Worm (Caenorhabditis elegans) whole organism, L2 larva: ENCODE measurements around the gene natc-2.

Source experiments
- C34F6.9 ChIP-seq: fragments of 150-350 bp; optimal IDR thresholded peaks from 2 replicates; lab custom pipeline; 2014; ENCODE audit warnings: missing biosample characterization, missing genetic modification characterization
- F13H6.1 ChIP-seq: sonication (generic microtip); optimal IDR thresholded peaks from 2 replicates; lab custom pipeline; 2016; ENCODE audit warnings: missing genetic modification characterization, missing compliant biosample characterization
- R02D3.7 ChIP-seq: fragments of 150-350 bp; optimal IDR thresholded peaks from 2 replicates; lab custom pipeline; 2014; ENCODE audit warnings: missing biosample characterization, missing genetic modification characterization
- Y55F3AM.14 ChIP-seq: fragments of 200-800 bp; sonication (Bioruptor generic); optimal IDR thresholded peaks from 2 replicates; lab custom pipeline; 2018; ENCODE audit warnings: mild to moderate bottlenecking, missing genetic modification characterization, missing compliant biosample characterization
- ZK546.5 ChIP-seq: sonication (generic microtip); optimal IDR thresholded peaks from 2 replicates; lab custom pipeline; 2017; ENCODE audit warnings: missing biosample characterization, missing genetic modification characterization
- alr-1 ChIP-seq: fragments of 150-350 bp; optimal IDR thresholded peaks from 2 replicates; lab custom pipeline; 2014; ENCODE audit warnings: missing biosample characterization, missing genetic modification characterization
- aly-2 ChIP-seq: fragments of 150-350 bp; optimal IDR thresholded peaks from 2 replicates; lab custom pipeline; 2014; ENCODE audit warnings: missing biosample characterization, missing genetic modification characterization
- ama-1 ChIP-seq: fragments of 150-350 bp; optimal IDR thresholded peaks from 2 replicates; lab custom pipeline; 2018; ENCODE audit warnings: inconsistent platforms
- blmp-1 ChIP-seq: sonication (generic microtip); optimal IDR thresholded peaks from 2 replicates; lab custom pipeline; 2017; ENCODE audit warnings: missing genetic modification characterization, mild to moderate bottlenecking, missing compliant biosample characterization, antibody characterized with exemption, moderate library complexity; ENCODE audit not compliant: insufficient read depth
- ceh-16 ChIP-seq: fragments of 150-350 bp; optimal IDR thresholded peaks from 2 replicates; lab custom pipeline; 2014; ENCODE audit warnings: missing biosample characterization, missing genetic modification characterization
- ceh-82 ChIP-seq: fragments of 150-350 bp; optimal IDR thresholded peaks from 2 replicates; lab custom pipeline; 2014; ENCODE audit warnings: missing biosample characterization, missing genetic modification characterization
- crh-2 ChIP-seq: sonication (generic microtip); optimal IDR thresholded peaks from 2 replicates; lab custom pipeline; 2017; ENCODE audit warnings: missing biosample characterization, missing genetic modification characterization
- egl-27 ChIP-seq: sonication (generic microtip); optimal IDR thresholded peaks from 3 replicates; lab custom pipeline; 2017; ENCODE audit warnings: missing biosample characterization, missing genetic modification reagents, missing genetic modification characterization
- elt-1 ChIP-seq: fragments of 150-350 bp; optimal IDR thresholded peaks from 2 replicates; lab custom pipeline; 2014; ENCODE audit warnings: missing biosample characterization, missing genetic modification characterization
- elt-3 ChIP-seq: sonication (generic microtip); optimal IDR thresholded peaks from 2 replicates; lab custom pipeline; 2017; ENCODE audit warnings: missing biosample characterization, missing genetic modification characterization
- fos-1 ChIP-seq: fragments of 150-350 bp; optimal IDR thresholded peaks from 2 replicates; lab custom pipeline; 2014; ENCODE audit warnings: missing biosample characterization, missing genetic modification characterization
- gmeb-1 ChIP-seq: fragments of 150-350 bp; optimal IDR thresholded peaks from 2 replicates; lab custom pipeline; 2014; ENCODE audit warnings: missing biosample characterization, missing genetic modification characterization
- lin-11 ChIP-seq: fragments of 150-350 bp; sonication (generic microtip); optimal IDR thresholded peaks from 2 replicates; lab custom pipeline; 2014; ENCODE audit warnings: missing biosample characterization, missing genetic modification characterization, inconsistent platforms, mixed read lengths
- lin-13 ChIP-seq: fragments of 150-350 bp; optimal IDR thresholded peaks from 2 replicates; lab custom pipeline; 2014; ENCODE audit warnings: missing biosample characterization, missing genetic modification reagents, missing genetic modification characterization
- lsy-2 ChIP-seq, 2 experiments: fragments of 150-350 bp in 1 of 2; sonication (generic microtip) in 1 of 2; optimal IDR thresholded peaks; 2 replicates each; lab custom pipeline; 2014 to 2017; ENCODE audit warnings: missing biosample characterization in 2 of 2, missing genetic modification characterization in 2 of 2
- mab-5 ChIP-seq: fragments of 150-350 bp; optimal IDR thresholded peaks from 2 replicates; lab custom pipeline; 2014; ENCODE audit warnings: missing biosample characterization, missing genetic modification characterization
- mbf-1 ChIP-seq: sonication (generic microtip); optimal IDR thresholded peaks from 2 replicates; lab custom pipeline; 2017; ENCODE audit warnings: missing biosample characterization, missing genetic modification characterization
- mdl-1 ChIP-seq, 2 experiments: fragments of 150-350 bp in 1 of 2; sonication (generic microtip) in 1 of 2; optimal IDR thresholded peaks; 2 replicates each; lab custom pipeline; 2017; ENCODE audit warnings: missing biosample characterization in 2 of 2, missing genetic modification characterization in 2 of 2
- nhr-10 ChIP-seq: sonication (generic microtip); optimal IDR thresholded peaks from 2 replicates; lab custom pipeline; 2017; ENCODE audit warnings: missing biosample characterization, missing genetic modification characterization
- nhr-12 ChIP-seq: fragments of 150-350 bp; optimal IDR thresholded peaks from 2 replicates; lab custom pipeline; 2014; ENCODE audit warnings: missing biosample characterization, missing genetic modification characterization
- nhr-129 ChIP-seq: fragments of 150-350 bp; optimal IDR thresholded peaks from 2 replicates; lab custom pipeline; 2014; ENCODE audit warnings: missing biosample characterization, missing genetic modification characterization
- nhr-21 ChIP-seq: fragments of 150-350 bp; optimal IDR thresholded peaks from 2 replicates; lab custom pipeline; 2014; ENCODE audit warnings: missing biosample characterization, missing genetic modification characterization
- nhr-23 ChIP-seq: fragments of 150-350 bp; optimal IDR thresholded peaks from 2 replicates; lab custom pipeline; 2014; ENCODE audit warnings: missing biosample characterization, missing genetic modification reagents, missing genetic modification characterization
- nhr-6 ChIP-seq: fragments of 150-350 bp; optimal IDR thresholded peaks from 2 replicates; lab custom pipeline; 2014; ENCODE audit warnings: missing biosample characterization, missing genetic modification characterization
- peb-1 ChIP-seq: fragments of 150-350 bp; optimal IDR thresholded peaks from 2 replicates; lab custom pipeline; 2014; ENCODE audit warnings: missing biosample characterization, missing genetic modification characterization
- sem-4 ChIP-seq: fragments of 150-350 bp; optimal IDR thresholded peaks from 2 replicates; lab custom pipeline; 2014; ENCODE audit warnings: missing biosample characterization, missing genetic modification reagents, missing genetic modification characterization
- skn-1 ChIP-seq: sonication (generic microtip); optimal IDR thresholded peaks from 2 replicates; lab custom pipeline; 2017; ENCODE audit warnings: missing biosample characterization, missing genetic modification characterization
- sma-3 ChIP-seq: sonication (generic microtip); optimal IDR thresholded peaks from 2 replicates; lab custom pipeline; 2016; ENCODE audit warnings: missing genetic modification reagents, missing genetic modification characterization, missing compliant biosample characterization
- sma-9 ChIP-seq, 2 experiments: fragments of 150-350 bp in 1 of 2; sonication (generic microtip) in 1 of 2; optimal IDR thresholded peaks; 2 replicates each; lab custom pipeline; 2014 to 2016; ENCODE audit warnings: missing genetic modification characterization in 2 of 2, mild to moderate bottlenecking in 1 of 2, missing biosample characterization in 1 of 2, missing compliant biosample characterization in 1 of 2, missing genetic modification reagents in 1 of 2, moderate library complexity in 1 of 2
- snpc-4 ChIP-seq: fragments of 150-350 bp; optimal IDR thresholded peaks from 2 replicates; lab custom pipeline; 2014; ENCODE audit warnings: missing biosample characterization, missing genetic modification characterization
- unc-39 ChIP-seq: fragments of 150-350 bp; optimal IDR thresholded peaks from 2 replicates; lab custom pipeline; 2014; ENCODE audit warnings: missing biosample characterization, missing genetic modification characterization
- unc-62 ChIP-seq: fragments of 150-350 bp; optimal IDR thresholded peaks from 2 replicates; lab custom pipeline; 2014; ENCODE audit warnings: missing biosample characterization, missing genetic modification reagents, missing genetic modification characterization
- zag-1 ChIP-seq: fragments of 150-350 bp; optimal IDR thresholded peaks from 2 replicates; lab custom pipeline; 2014; ENCODE audit warnings: missing biosample characterization, missing genetic modification characterization
- ztf-1 ChIP-seq: fragments of 200-800 bp; sonication (Bioruptor generic); conservative IDR thresholded peaks from 2 replicates; pipeline ENCODE4 v1.3.6; 2022; ENCODE audit warnings: missing genetic modification characterization, missing compliant biosample characterization
- ztf-11 ChIP-seq: sonication (generic microtip); optimal IDR thresholded peaks from 2 replicates; lab custom pipeline; 2017; ENCODE audit warnings: missing biosample characterization, missing genetic modification characterization
- ztf-4 ChIP-seq: fragments of 150-350 bp; optimal IDR thresholded peaks from 2 replicates; lab custom pipeline; 2014; ENCODE audit warnings: missing biosample characterization, missing genetic modification characterization

natc-2 gene

ce11 chrV:5271487-5271886 lies 2.4 kb upstream of the natc-2 start:
- TF ChIP-seq mdl-1 (tag; optimal IDR thresholded peaks at IDR 0.05; lab: Kevin White, UChicago) (peak in 1 of 2 experiments; percentile 71), ztf-4 (no peak), elt-1 (no peak), nhr-129 (peak; percentile 84), mbf-1 (no peak), peb-1 (tag; lab: Kevin White, UChicago) (no peak), nhr-21 (tag; lab: Kevin White, UChicago) (peak; percentile 68), unc-62 (no peak), ama-1 (lab: Kevin White, UChicago) (no peak), nhr-10 (tag; lab: Kevin White, UChicago) (no peak), ceh-16 (tag; lab: Kevin White, UChicago) (no peak), unc-39 (tag; lab: Kevin White, UChicago) (no peak), nhr-23 (tag; lab: Kevin White, UChicago) (no peak), ztf-1 (GFP tag; lab: Robert Waterston, UW) (no peak), nhr-12 (tag; lab: Kevin White, UChicago) (no peak), alr-1 (tag; lab: Kevin White, UChicago) (no peak), sem-4 (no peak), ZK546.5 (tag; lab: Kevin White, UChicago) (no peak), fos-1 (tag; lab: Kevin White, UChicago) (peak; percentile 30), snpc-4 (tag; lab: Kevin White, UChicago) (no peak), lsy-2 (tag; optimal IDR thresholded peaks at IDR 0.05; lab: Kevin White, UChicago) (peak in 1 of 2 experiments; percentile 58), crh-2 (tag; lab: Kevin White, UChicago) (peak; percentile 56), Y55F3AM.14 (GFP tag; lab: Kevin White, UChicago) (peak; percentile 1), C34F6.9 (peak; percentile 29), lin-11 (peak; percentile 27), lin-13 (GFP tag; lab: Kevin White, UChicago) (no peak), R02D3.7 (tag; lab: Kevin White, UChicago) (no peak), mab-5 (tag; lab: Kevin White, UChicago) (no peak), sma-9 (GFP tag; optimal IDR thresholded peaks at IDR 0.05; lab: Kevin White, UChicago) (peak; percentile 99), sma-9 (tag; optimal IDR thresholded peaks at IDR 0.05; lab: Kevin White, UChicago) (no peak), sma-3 (peak; percentile 69), aly-2 (tag; lab: Kevin White, UChicago) (no peak), gmeb-1 (tag; lab: Kevin White, UChicago) (peak; percentile 61), elt-3 (tag; lab: Kevin White, UChicago) (no peak), zag-1 (no peak), F13H6.1 (tag; lab: Kevin White, UChicago) (peak; percentile 95), blmp-1 (tag; lab: Kevin White, UChicago) (peak; percentile 17), ceh-82 (no peak), ztf-11 (tag; lab: Kevin White, UChicago) (no peak)

- TF ChIP-seq sma-9 (GFP tag; optimal IDR thresholded peaks at IDR 0.05; lab: Kevin White, UChicago) (peak; percentile 6), sma-9 (tag; optimal IDR thresholded peaks at IDR 0.05; lab: Kevin White, UChicago) (no peak), alr-1 (tag; lab: Kevin White, UChicago) (no peak), snpc-4 (tag; lab: Kevin White, UChicago) (no peak)
Measured at ce11 chrV:5272034-5272433, 1.8 kb upstream of the natc-2 start.

ce11 chrV:5272619-5273074 lies 1.2 kb upstream of the natc-2 start:
- TF ChIP-seq gmeb-1 (tag; lab: Kevin White, UChicago) (peak; percentile 28), egl-27 (tag; lab: Kevin White, UChicago) (no peak), F13H6.1 (tag; lab: Kevin White, UChicago) (peak; percentile 16), lsy-2 (tag; optimal IDR thresholded peaks at IDR 0.05; lab: Kevin White, UChicago) (peak in 1 of 2 experiments; percentile 9), unc-39 (tag; lab: Kevin White, UChicago) (no peak), nhr-6 (tag; lab: Kevin White, UChicago) (no peak), skn-1 (tag; lab: Kevin White, UChicago) (peak; percentile 31), sma-3 (peak; percentile 26), nhr-21 (tag; lab: Kevin White, UChicago) (peak; percentile 28), mdl-1 (tag; optimal IDR thresholded peaks at IDR 0.05; lab: Kevin White, UChicago) (no peak), Y55F3AM.14 (GFP tag; lab: Kevin White, UChicago) (no peak), fos-1 (tag; lab: Kevin White, UChicago) (no peak), mab-5 (tag; lab: Kevin White, UChicago) (no peak), ceh-82 (no peak), nhr-129 (peak; percentile 74), sma-9 (GFP tag; optimal IDR thresholded peaks at IDR 0.05; lab: Kevin White, UChicago) (peak; percentile 86), sma-9 (tag; optimal IDR thresholded peaks at IDR 0.05; lab: Kevin White, UChicago) (peak; percentile 29), alr-1 (tag; lab: Kevin White, UChicago) (no peak), nhr-23 (tag; lab: Kevin White, UChicago) (no peak)
- TF ChIP-seq, all 48 proteins: peak for 8
